Worm (Caenorhabditis elegans) whole organism, dauer: ENCODE data around the gene F37C4.8.

Experiments used
- unc-62 ChIP-seq: sonication (generic microtip); optimal IDR thresholded peaks from 2 replicates; lab custom pipeline; 2017; ENCODE audit warnings: missing biosample characterization, missing genetic modification reagents, missing genetic modification characterization

The F37C4.8 gene

ce11 chrIV:3859552-3859951 is 21.5 kb downstream of the F37C4.8 start:
- no peak for TF ChIP-seq unc-62 (GFP tag; lab: Kevin White, UChicago)

ce11 chrIV:3857999-3858552 is 22.9 kb downstream of the F37C4.8 start:
- no peak for TF ChIP-seq unc-62 (GFP tag; lab: Kevin White, UChicago)

- TF ChIP-seq unc-62 (GFP tag; lab: Kevin White, UChicago): no peak
Measured at ce11 chrIV:3856190-3856589, 24.8 kb downstream of the F37C4.8 start.

DNA sequence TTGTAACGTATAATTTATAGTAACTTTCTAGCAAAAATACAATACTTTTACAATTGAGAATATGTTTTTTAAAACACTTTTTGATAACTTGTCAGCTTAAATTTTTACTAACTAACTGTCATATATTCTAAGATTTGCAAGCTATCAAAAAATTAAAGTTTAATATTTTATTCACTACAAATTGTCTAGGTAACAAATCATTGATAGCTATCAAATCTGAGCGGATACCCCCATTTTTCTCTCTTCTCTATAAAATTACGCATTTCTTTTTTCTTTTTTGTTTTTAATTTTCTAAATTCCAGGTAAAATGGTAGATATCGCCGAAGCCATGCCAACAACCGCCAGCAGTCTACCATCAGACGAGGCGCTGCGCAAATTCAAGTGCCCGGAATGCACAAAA is 25.5 kb downstream of the F37C4.8 start, which contains the start of gene zag-1:
Gene zag-1, plus strand, starts transcription at position 301 of the 400 bp plus-strand sequence.
- no peak for TF ChIP-seq unc-62 (GFP tag; lab: Kevin White, UChicago)

DNA sequence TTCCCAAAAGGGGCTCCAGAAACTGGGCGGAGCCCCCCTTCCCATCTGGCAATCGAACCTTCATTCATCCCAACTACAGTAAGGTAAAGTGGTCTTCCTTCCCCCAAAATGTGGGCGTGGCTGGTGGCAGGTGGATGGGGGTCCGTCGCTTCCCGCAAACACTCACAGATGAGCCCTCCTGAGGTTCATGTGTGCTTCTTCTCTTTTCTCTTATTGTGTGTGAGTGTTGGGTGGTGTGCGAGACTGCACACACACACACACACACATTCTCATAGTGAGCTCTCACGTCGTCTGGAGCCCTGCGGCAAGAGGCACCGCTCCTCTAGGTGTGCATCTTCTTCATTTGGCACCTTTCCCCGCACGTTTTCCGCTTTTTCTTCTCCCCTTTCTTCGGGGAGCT is 26.4 kb downstream of the F37C4.8 start:
- TF ChIP-seq unc-62 (GFP tag; lab: Kevin White, UChicago): no peak

ce11 chrIV:3853557-3853956 is 27.5 kb downstream of the F37C4.8 start:
- TF ChIP-seq unc-62 (GFP tag; lab: Kevin White, UChicago): no peak

DNA sequence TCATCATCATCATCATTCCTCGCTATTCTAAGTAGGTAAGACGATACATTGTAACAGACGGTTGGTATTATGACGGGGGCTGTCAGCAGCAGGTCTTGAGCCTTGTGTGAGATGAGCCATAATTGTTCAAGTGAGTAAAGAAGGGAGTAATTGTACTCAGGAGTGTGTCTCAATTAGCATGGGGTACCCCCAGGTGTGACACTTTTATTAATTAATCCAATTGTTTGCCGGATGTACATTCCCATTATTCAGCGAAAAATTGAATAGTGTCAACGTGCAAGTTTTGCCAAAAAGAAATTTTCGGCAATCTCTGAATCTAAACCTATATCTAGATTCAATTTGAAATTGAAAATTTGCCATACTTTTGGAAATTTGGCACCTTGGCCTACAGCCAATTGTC is 32.0 kb downstream of the F37C4.8 start:
- TF ChIP-seq unc-62 (GFP tag; lab: Kevin White, UChicago): no peak

ce11 chrIV:3847489-3847888 is 33.5 kb downstream of the F37C4.8 start:
- TF ChIP-seq unc-62 (GFP tag; lab: Kevin White, UChicago): no peak

- no peak for TF ChIP-seq unc-62 (GFP tag; lab: Kevin White, UChicago)
Measured at ce11 chrIV:3844584-3844983, 36.4 kb downstream of the F37C4.8 start.

DNA sequence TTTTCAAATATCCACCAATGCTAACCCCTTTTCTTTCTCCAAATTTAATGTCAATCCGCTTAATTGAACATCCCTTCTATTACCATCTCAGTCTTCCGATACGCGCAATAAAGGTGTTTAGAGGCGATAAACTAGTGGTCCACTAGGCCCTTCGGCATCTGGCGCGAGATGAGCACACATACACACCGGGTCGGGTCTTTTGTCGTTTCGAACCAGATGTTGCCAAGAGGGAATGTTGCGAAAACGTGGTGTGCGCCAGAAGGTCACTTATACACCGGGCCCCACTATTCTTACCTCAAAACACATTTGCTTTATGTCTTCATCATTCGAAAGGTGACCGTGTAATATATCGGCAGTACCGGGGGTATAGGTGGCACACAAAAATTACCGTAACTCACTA is 37.0 kb downstream of the F37C4.8 start:
- no peak for TF ChIP-seq unc-62 (GFP tag; lab: Kevin White, UChicago)

ce11 chrIV:3843019-3843527 is 37.9 kb downstream of the F37C4.8 start:
- no peak for TF ChIP-seq unc-62 (GFP tag; lab: Kevin White, UChicago)

- TF ChIP-seq unc-62 (GFP tag; lab: Kevin White, UChicago): no peak
Measured at ce11 chrIV:3841607-3842006, 39.4 kb downstream of the F37C4.8 start.

ce11 chrIV:3840480-3840879 is 40.5 kb downstream of the F37C4.8 start:
- no peak for TF ChIP-seq unc-62 (GFP tag; lab: Kevin White, UChicago)

- TF ChIP-seq unc-62 (GFP tag; lab: Kevin White, UChicago): no peak
Measured at ce11 chrIV:3839420-3839819, 41.6 kb downstream of the F37C4.8 start, which contains the start of gene F28F9.2. F28F9.2 (plus strand) TSS chrIV:3839720.

- no peak for TF ChIP-seq unc-62 (GFP tag; lab: Kevin White, UChicago)
Measured at ce11 chrIV:3838687-3839086, 42.3 kb downstream of the F37C4.8 start.

DNA sequence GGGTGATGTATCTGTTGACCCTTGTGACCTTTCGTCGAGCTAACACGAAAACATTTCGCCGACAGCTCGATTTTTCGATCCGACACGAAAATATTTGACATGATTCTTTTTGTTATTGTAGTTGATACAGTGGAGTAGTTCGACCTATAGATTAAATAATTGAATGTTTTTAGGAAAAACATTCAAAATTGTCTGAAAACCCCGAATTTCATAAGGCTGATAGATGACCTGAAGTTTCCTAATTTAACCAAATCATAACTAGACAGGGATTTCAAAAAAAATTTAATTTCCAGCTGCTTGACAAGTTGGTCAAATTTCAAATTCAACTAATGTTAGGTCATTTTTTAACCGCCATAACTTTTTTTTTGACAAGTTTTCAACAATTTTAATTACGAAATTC is 46.0 kb downstream of the F37C4.8 start, which contains the start of gene cal-3:
Gene cal-3, minus strand, starts transcription at position 101 of the 400 bp plus-strand sequence.
- TF ChIP-seq unc-62 (GFP tag; lab: Kevin White, UChicago): no peak

DNA sequence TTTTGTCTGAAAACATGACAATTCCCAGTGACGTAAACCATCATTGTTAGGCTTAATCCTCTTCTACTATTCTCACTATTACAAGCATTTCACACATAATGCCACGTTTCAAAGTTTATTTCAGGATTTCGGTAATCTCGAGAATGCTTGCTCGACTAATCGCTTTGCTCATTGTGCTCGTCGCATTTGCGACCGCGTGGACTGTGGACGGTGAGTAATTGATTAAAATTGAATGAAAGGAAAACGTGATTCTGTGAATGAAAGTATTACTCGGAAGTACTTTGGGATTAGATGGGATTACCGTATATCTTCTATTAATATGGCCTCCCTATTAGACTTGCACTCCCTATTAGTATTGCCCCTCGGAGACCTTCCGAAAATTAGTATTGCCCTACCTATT is 47.2 kb downstream of the F37C4.8 start:
- TF ChIP-seq unc-62 (GFP tag; lab: Kevin White, UChicago): no peak
